Worm (Caenorhabditis elegans) whole organism, early embryonic: ENCODE data around the gene F13B6.2.
A peak's percentile ranks its signal among the peaks of the same experiment; 100 is the strongest.

ENCODE experiments used
- B0310.2 ChIP-seq: sonication (generic microtip); optimal IDR thresholded peaks from 2 replicates; lab custom pipeline; 2016; ENCODE audit warnings: mild to moderate bottlenecking, missing genetic modification characterization, missing compliant biosample characterization
- F13C5.2 ChIP-seq: sonication (generic microtip); optimal IDR thresholded peaks from 2 replicates; lab custom pipeline; 2017; ENCODE audit warnings: mild to moderate bottlenecking, missing genetic modification characterization, inconsistent platforms, missing compliant biosample characterization
- aly-1 ChIP-seq: sonication (generic microtip); optimal IDR thresholded peaks from 2 replicates; lab custom pipeline; 2016; ENCODE audit warnings: missing genetic modification characterization, missing compliant biosample characterization
- ama-1 ChIP-seq: fragments of 150-350 bp; optimal IDR thresholded peaks from 2 replicates; lab custom pipeline; 2014
- ceh-13 ChIP-seq: fragments of 200-800 bp; sonication (Bioruptor generic); optimal IDR thresholded peaks from 2 replicates; lab custom pipeline; 2018; ENCODE audit warnings: mild to moderate bottlenecking, missing genetic modification characterization, missing compliant biosample characterization
- ceh-36 ChIP-seq: sonication (generic microtip); optimal IDR thresholded peaks from 2 replicates; lab custom pipeline; 2016; ENCODE audit warnings: missing genetic modification characterization, inconsistent platforms, missing compliant biosample characterization
- ets-7 ChIP-seq: sonication (generic microtip); optimal IDR thresholded peaks from 2 replicates; lab custom pipeline; 2016; ENCODE audit warnings: missing genotype, missing genetic modification characterization, missing compliant biosample characterization
- flt-1 ChIP-seq: fragments of 200-800 bp; sonication (Bioruptor generic); IDR thresholded peaks from 2 replicates; pipeline ENCODE4 v1.3.6; 2022; ENCODE audit warnings: missing genetic modification characterization, missing compliant biosample characterization
- hmbx-1 ChIP-seq: sonication (generic microtip); optimal IDR thresholded peaks from 2 replicates; lab custom pipeline; 2016; ENCODE audit warnings: mild to moderate bottlenecking, missing genetic modification characterization, missing compliant biosample characterization
- hmg-4 ChIP-seq: fragments of 200-800 bp; sonication (Bioruptor generic); optimal IDR thresholded peaks from 2 replicates; lab custom pipeline; 2018; ENCODE audit warnings: mild to moderate bottlenecking, missing genetic modification characterization, missing compliant biosample characterization
- hnd-1 ChIP-seq: sonication (generic microtip); optimal IDR thresholded peaks from 2 replicates; lab custom pipeline; 2016; ENCODE audit warnings: missing genetic modification characterization, missing compliant biosample characterization
- pes-1 ChIP-seq: fragments of 200-800 bp; sonication (Bioruptor generic); IDR thresholded peaks from 2 replicates; pipeline ENCODE4 v1.3.6; 2022; ENCODE audit warnings: missing genetic modification reagents, missing genetic modification characterization, missing compliant biosample characterization
- scrt-1 ChIP-seq: fragments of 200-800 bp; sonication (Bioruptor generic); IDR thresholded peaks from 2 replicates; pipeline ENCODE4 v1.3.6; 2022; ENCODE audit warnings: missing genetic modification characterization, missing compliant biosample characterization
- sea-1 ChIP-seq: fragments of 200-800 bp; sonication (Bioruptor generic); conservative IDR thresholded peaks from 2 replicates; pipeline ENCODE4 v1.3.6; 2022; ENCODE audit warnings: missing genetic modification characterization, missing compliant biosample characterization
- tbx-11 ChIP-seq: fragments of 200-800 bp; sonication (Bioruptor generic); IDR thresholded peaks from 2 replicates; pipeline ENCODE4 v1.3.6; 2022; ENCODE audit warnings: missing genetic modification characterization, missing compliant biosample characterization
- tbx-37 ChIP-seq: fragments of 200-800 bp; sonication (Bioruptor generic); conservative IDR thresholded peaks from 2 replicates; pipeline ENCODE4 v1.3.6; 2022; ENCODE audit warnings: missing genetic modification reagents, missing genetic modification characterization, missing compliant biosample characterization
- tra-4 ChIP-seq: sonication (generic microtip); optimal IDR thresholded peaks from 2 replicates; lab custom pipeline; 2017; ENCODE audit warnings: missing genetic modification characterization, missing compliant biosample characterization

The F13B6.2 gene

ce11 chrIV:7451345-7451744 is 8.8 kb downstream of the F13B6.2 start, which contains the start of gene tes-1:
TSS of gene tes-1 (minus strand) at chrIV:7451445.
- TF ChIP-seq B0310.2 (tag; lab: Kevin White, UChicago) (no peak), tbx-37 (no peak), hmg-4 (GFP tag; lab: Kevin White, UChicago) (no peak), aly-1 (tag; lab: Kevin White, UChicago) (no peak), scrt-1 (GFP tag; lab: Robert Waterston, UW) (no peak), tbx-11 (GFP tag; lab: Robert Waterston, UW) (no peak), sea-1 (GFP tag; lab: Robert Waterston, UW) (no peak), pes-1 (no peak), flt-1 (GFP tag; lab: Robert Waterston, UW) (no peak), tra-4 (tag; lab: Kevin White, UChicago) (no peak), ama-1 (lab: Kevin White, UChicago) (no peak), ceh-13 (no peak), hnd-1 (no peak), ets-7 (no peak), hmbx-1 (tag; lab: Kevin White, UChicago) (no peak)

DNA sequence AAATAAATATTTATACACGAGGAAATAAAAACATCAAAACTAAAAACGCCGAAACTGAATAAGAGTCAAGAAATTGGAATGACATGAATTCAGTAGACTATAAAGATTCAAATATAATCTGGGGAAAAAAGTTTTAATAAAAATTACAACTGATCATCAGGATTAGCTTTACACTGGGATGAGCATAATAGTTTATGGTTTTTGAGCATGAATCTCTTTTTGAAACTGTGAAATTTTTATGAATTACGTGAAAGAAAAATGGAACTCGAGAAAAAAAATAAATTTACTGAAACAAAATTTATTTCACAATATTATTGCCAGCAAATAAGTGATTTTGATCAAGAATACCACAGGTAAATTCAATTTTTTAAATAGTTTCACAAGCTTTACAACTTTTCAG is 12.6 kb downstream of the F13B6.2 start, which contains the start of gene B0496.2:
B0496.2 (plus strand) TSS at position 301 of the 400 bp plus-strand sequence.
- TF ChIP-seq sea-1 (GFP tag; lab: Robert Waterston, UW): no peak

ce11 chrIV:7445995-7446394 is 14.1 kb downstream of the F13B6.2 start, which contains the start of gene B0496.1:
TSS of gene B0496.1 (plus strand) at chrIV:7446295.
- no peak for TF ChIP-seq F13C5.2 (tag; lab: Kevin White, UChicago)
- TF ChIP-seq ama-1 (lab: Kevin White, UChicago): no peak
- no peak for TF ChIP-seq flt-1 (GFP tag; lab: Robert Waterston, UW)

DNA sequence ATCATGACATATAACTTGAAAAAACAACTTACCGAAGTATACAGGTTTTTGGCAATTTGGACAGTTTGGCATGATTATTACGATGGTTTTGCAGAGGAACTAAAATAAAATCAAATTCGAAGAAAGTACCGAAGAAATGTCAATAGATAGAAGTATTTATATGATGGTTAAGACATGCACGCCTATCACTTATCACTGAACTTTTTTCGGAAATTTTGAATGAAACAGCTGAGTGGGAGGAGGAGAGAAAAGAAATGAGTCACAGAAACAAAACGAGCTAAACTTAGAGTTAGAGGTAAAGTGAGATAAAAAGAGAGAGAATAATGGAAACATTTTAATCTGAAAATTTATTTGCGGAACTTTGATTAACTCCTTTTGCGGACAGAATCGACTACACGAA is 14.9 kb downstream of the F13B6.2 start, which contains the start of gene valv-1:
valv-1 (minus strand) TSS at position 101 of the 400 bp plus-strand sequence.
- TF ChIP-seq pes-1: no peak
- TF ChIP-seq hnd-1: no peak
- TF ChIP-seq tra-4 (tag; lab: Kevin White, UChicago): no peak
- no peak for TF ChIP-seq tbx-37
- TF ChIP-seq ceh-36 (tag; lab: Kevin White, UChicago): no peak
- no peak for TF ChIP-seq flt-1 (GFP tag; lab: Robert Waterston, UW)
- no peak for TF ChIP-seq ama-1 (lab: Kevin White, UChicago)
- TF ChIP-seq sea-1 (GFP tag; lab: Robert Waterston, UW): no peak
- TF ChIP-seq hmg-4 (GFP tag; lab: Kevin White, UChicago): no peak
- no peak for TF ChIP-seq ceh-13
- TF ChIP-seq B0310.2 (tag; lab: Kevin White, UChicago): no peak
- no peak for TF ChIP-seq F13C5.2 (tag; lab: Kevin White, UChicago)
- no peak for TF ChIP-seq aly-1 (tag; lab: Kevin White, UChicago)
- TF ChIP-seq ets-7: no peak
- TF ChIP-seq hmbx-1 (tag; lab: Kevin White, UChicago): no peak
- TF ChIP-seq tbx-11 (GFP tag; lab: Robert Waterston, UW): no peak
- no peak for TF ChIP-seq scrt-1 (GFP tag; lab: Robert Waterston, UW)

ce11 chrIV:7440985-7441384 is 19.1 kb downstream of the F13B6.2 start:
- TF ChIP-seq pes-1 (peak; percentile 53), flt-1 (GFP tag; lab: Robert Waterston, UW) (peak; percentile 33; the same call in 1 of the 2 replicates)

- no peak for TF ChIP-seq scrt-1 (GFP tag; lab: Robert Waterston, UW)
- TF ChIP-seq hnd-1: no peak
- no peak for TF ChIP-seq B0310.2 (tag; lab: Kevin White, UChicago)
Observed at ce11 chrIV:7440238-7440637, 19.9 kb downstream of the F13B6.2 start.

- TF ChIP-seq tbx-37: no peak
- no peak for TF ChIP-seq B0310.2 (tag; lab: Kevin White, UChicago)
- TF ChIP-seq ama-1 (lab: Kevin White, UChicago): no peak
- TF ChIP-seq hmbx-1 (tag; lab: Kevin White, UChicago): no peak
- no peak for TF ChIP-seq aly-1 (tag; lab: Kevin White, UChicago)
- TF ChIP-seq hmg-4 (GFP tag; lab: Kevin White, UChicago): no peak
- TF ChIP-seq sea-1 (GFP tag; lab: Robert Waterston, UW): no peak
- TF ChIP-seq ets-7: no peak
- TF ChIP-seq ceh-13: no peak
- no peak for TF ChIP-seq F13C5.2 (tag; lab: Kevin White, UChicago)
- TF ChIP-seq flt-1 (GFP tag; lab: Robert Waterston, UW): no peak
- TF ChIP-seq hnd-1: no peak
- no peak for TF ChIP-seq pes-1
- no peak for TF ChIP-seq scrt-1 (GFP tag; lab: Robert Waterston, UW)
- no peak for TF ChIP-seq ceh-36 (tag; lab: Kevin White, UChicago)
Observed at ce11 chrIV:7439377-7439776, 20.7 kb downstream of the F13B6.2 start.

- TF ChIP-seq flt-1 (GFP tag; lab: Robert Waterston, UW): no peak
- TF ChIP-seq ceh-36 (tag; lab: Kevin White, UChicago): no peak
- TF ChIP-seq ets-7: no peak
- no peak for TF ChIP-seq B0310.2 (tag; lab: Kevin White, UChicago)
- TF ChIP-seq pes-1: no peak
- TF ChIP-seq hmbx-1 (tag; lab: Kevin White, UChicago): no peak
- no peak for TF ChIP-seq aly-1 (tag; lab: Kevin White, UChicago)
- TF ChIP-seq scrt-1 (GFP tag; lab: Robert Waterston, UW): no peak
- no peak for TF ChIP-seq tra-4 (tag; lab: Kevin White, UChicago)
- TF ChIP-seq hnd-1: no peak
- no peak for TF ChIP-seq ceh-13
- no peak for TF ChIP-seq sea-1 (GFP tag; lab: Robert Waterston, UW)
- no peak for TF ChIP-seq F13C5.2 (tag; lab: Kevin White, UChicago)
- TF ChIP-seq hmg-4 (GFP tag; lab: Kevin White, UChicago): no peak
Observed at ce11 chrIV:7433858-7434257, 26.3 kb downstream of the F13B6.2 start, which contains the start of gene B0496.11. TSS of gene B0496.11 (minus strand) at chrIV:7433958.
